Worm (Caenorhabditis elegans) whole organism, L1 larva: ENCODE results near the gene nhr-154.

ENCODE experiments used
- mep-1 ChIP-seq: fragments of 150-350 bp; optimal IDR thresholded peaks from 2 replicates; lab custom pipeline; 2014; ENCODE audit warnings: missing biosample characterization, missing genetic modification characterization
- nhr-11 ChIP-seq: fragments of 150-350 bp; optimal IDR thresholded peaks from 2 replicates; lab custom pipeline; 2014; ENCODE audit warnings: missing biosample characterization, missing genetic modification characterization
- snpc-4 ChIP-seq: fragments of 150-350 bp; optimal IDR thresholded peaks from 2 replicates; lab custom pipeline; 2014; ENCODE audit warnings: missing biosample characterization, missing genetic modification characterization
- unc-130 ChIP-seq: fragments of 150-350 bp; optimal IDR thresholded peaks from 2 replicates; lab custom pipeline; 2017; ENCODE audit warnings: missing biosample characterization, missing genetic modification characterization, inconsistent platforms
- zip-4 ChIP-seq: fragments of 200-800 bp; sonication (Bioruptor generic); optimal IDR thresholded peaks from 2 replicates; lab custom pipeline; 2018; ENCODE audit warnings: mild to moderate bottlenecking, missing genetic modification characterization, moderate library complexity, missing compliant biosample characterization

DNA sequence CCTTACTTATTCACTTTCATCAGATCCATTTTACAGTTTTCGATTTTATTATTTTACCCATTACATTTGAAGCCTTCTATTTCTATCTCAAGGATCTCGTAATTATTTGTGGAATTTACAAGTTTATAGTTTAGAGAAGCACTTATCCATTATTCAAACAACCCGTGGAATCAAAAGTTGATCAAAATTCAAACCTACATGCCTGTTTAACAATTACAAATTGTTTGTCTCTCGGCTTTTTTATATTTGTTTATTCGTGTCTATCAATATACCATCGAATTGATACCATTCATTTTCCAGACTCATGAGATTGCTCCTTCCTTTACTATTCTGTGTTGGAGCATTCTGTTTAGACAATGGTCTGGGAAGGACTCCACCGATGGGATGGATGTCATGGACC, 14.2 kb upstream of the nhr-154 start, which contains the start of gene gana-1:
- no peak for TF ChIP-seq snpc-4 (tag; lab: Kevin White, UChicago)
- no peak for TF ChIP-seq unc-130 (tag; lab: Kevin White, UChicago)
- no peak for TF ChIP-seq nhr-11 (tag; lab: Kevin White, UChicago)
- no peak for TF ChIP-seq mep-1 (tag; lab: Kevin White, UChicago)
- TF ChIP-seq zip-4 (GFP tag; lab: Kevin White, UChicago), result no peak
